Worm (Caenorhabditis elegans): Measurements from ENCODE around the gene fbxa-69.

fbxa-69 gene

DNA sequence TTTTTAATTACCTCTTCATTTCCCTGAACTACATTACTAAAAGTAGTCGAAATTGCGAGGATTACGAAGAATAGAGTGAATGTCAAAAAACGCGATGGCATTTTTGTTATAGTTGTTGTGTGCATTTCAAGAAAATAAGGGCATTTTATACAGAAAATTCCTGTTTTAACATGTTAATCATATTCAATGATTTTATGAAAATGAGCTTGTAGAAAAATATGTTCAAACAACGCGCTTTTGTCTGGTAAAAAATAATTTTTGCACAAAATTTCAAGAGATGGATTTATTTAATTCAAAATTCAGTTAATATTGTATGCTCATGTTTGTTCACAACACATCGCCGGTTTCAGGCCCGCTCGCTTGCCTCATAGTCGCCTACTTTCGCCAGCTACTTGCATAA lies 17.7 kb downstream of the fbxa-69 start, which contains the start of gene T26E4.10:
Gene T26E4.10 (minus strand): TSS at position 101 of the 400 bp plus-strand sequence.
- TF ChIP-seq sptf-1 (tag; optimal IDR thresholded peaks at IDR 0.05) (no peak), snpc-4 (tag; optimal IDR thresholded peaks at IDR 0.05) (no peak), ham-2 (GFP tag; optimal IDR thresholded peaks at IDR 0.05) (no peak), nhr-12 (tag; optimal IDR thresholded peaks at IDR 0.05) (no peak), sem-2 (GFP tag; optimal IDR thresholded peaks at IDR 0.05) (no peak), nhr-28 (tag; optimal IDR thresholded peaks at IDR 0.05) (no peak), elt-3 (tag; optimal IDR thresholded peaks at IDR 0.05) (no peak), nhr-237 (tag; optimal IDR thresholded peaks at IDR 0.05) (no peak), ceh-39 (tag; optimal IDR thresholded peaks at IDR 0.05) (no peak), flh-1 (GFP tag; optimal IDR thresholded peaks at IDR 0.05) (no peak), nhr-76 (tag; optimal IDR thresholded peaks at IDR 0.05) (no peak), blmp-1 (tag; optimal IDR thresholded peaks at IDR 0.05) (no peak), zip-8 (tag; optimal IDR thresholded peaks at IDR 0.05) (no peak), pha-4 (tag; optimal IDR thresholded peaks at IDR 0.05) (no peak), nhr-2 (tag; optimal IDR thresholded peaks at IDR 0.05) (no peak), ces-1 (GFP tag; optimal IDR thresholded peaks at IDR 0.05) (no peak), elt-1 (tag; optimal IDR thresholded peaks at IDR 0.05; ENCODE audit: borderline replicate concordance, insufficient read depth) (no peak), lin-13 (tag; optimal IDR thresholded peaks at IDR 0.05) (no peak), unc-39 (tag; optimal IDR thresholded peaks at IDR 0.05) (no peak)

DNA sequence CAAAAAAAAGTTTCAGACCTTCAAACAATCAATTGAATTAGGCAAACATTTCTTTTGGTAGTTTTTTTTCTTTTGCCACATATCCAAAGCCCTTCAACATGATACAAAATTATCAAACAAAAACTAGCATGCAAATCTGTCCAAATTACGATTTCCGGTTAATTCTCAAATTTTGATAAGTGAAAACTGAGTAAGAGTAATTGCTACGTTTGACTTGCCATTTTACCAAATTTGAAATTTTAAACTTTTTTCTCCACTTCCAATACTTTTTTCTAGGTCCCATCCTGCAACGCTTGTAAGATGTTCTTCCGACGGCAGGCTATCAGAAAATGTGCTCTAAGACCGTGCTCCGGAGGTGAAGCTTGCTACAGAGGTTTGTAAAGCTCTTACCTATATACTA lies 19.7 kb downstream of the fbxa-69 start, which contains the start of gene nhr-223:
Gene nhr-223 (plus strand): TSS at position 301 of the 400 bp plus-strand sequence.
- TF ChIP-seq nhr-28 (tag; optimal IDR thresholded peaks at IDR 0.05) (no peak), unc-62 (GFP tag; optimal IDR thresholded peaks at IDR 0.05) (no peak), nhr-12 (tag; optimal IDR thresholded peaks at IDR 0.05) (no peak), flh-1 (GFP tag; optimal IDR thresholded peaks at IDR 0.05) (no peak), snpc-4 (tag; optimal IDR thresholded peaks at IDR 0.05) (no peak), lin-13 (tag; optimal IDR thresholded peaks at IDR 0.05) (no peak), ces-1 (GFP tag; optimal IDR thresholded peaks at IDR 0.05) (no peak), cnd-1 (tag; optimal IDR thresholded peaks at IDR 0.05) (no peak), unc-39 (tag; optimal IDR thresholded peaks at IDR 0.05) (no peak), mab-5 (tag; optimal IDR thresholded peaks at IDR 0.05) (no peak)

DNA sequence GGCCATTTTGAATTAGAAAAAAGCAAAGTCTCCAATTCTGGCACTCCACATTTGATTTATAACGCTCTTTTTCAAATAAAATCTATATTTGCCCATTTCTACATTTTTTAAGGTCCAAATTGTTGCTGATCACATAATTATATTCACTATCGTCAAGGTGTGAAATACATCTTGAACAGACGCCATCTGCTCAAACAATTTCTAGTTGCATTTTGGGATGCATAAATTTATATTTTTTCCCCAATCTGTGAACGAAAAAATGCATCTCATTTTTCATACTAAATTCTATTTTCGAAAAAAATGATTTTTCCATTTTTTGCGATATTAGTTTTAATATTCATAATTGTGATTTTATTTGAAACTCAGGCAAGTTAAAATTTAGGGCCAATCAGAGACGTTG lies 22.5 kb downstream of the fbxa-69 start, which contains the start of gene T26E4.7:
Gene T26E4.7 (plus strand): TSS at position 301 of the 400 bp plus-strand sequence.
- TF ChIP-seq nhr-2 (tag; optimal IDR thresholded peaks at IDR 0.05) (no peak), bed-3 (GFP tag; optimal IDR thresholded peaks at IDR 0.05) (no peak), sem-2 (GFP tag; optimal IDR thresholded peaks at IDR 0.05) (no peak), nhr-12 (tag; optimal IDR thresholded peaks at IDR 0.05) (no peak), zip-8 (tag; optimal IDR thresholded peaks at IDR 0.05) (no peak)

DNA sequence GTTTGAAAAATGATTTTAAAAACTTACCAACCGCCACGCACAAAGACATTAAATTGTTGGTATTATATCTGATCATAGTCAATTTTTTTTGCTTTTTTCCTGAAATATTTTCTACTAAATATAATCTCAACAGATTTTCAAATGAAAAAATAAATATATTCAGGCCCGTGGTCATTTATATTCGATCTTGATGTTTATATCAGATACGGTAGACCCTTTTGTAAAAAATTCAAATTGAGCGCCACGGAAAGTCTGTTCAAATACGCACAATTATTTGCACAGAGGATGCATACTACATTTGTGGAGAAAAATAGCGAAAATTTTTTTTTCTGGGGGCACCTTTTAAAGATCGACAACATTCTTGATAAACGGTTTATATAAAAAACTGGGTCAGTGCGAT lies 23.4 kb downstream of the fbxa-69 start, which contains the start of gene T26E4.4:
Gene T26E4.4 (minus strand): TSS at position 101 of the 400 bp plus-strand sequence.
- TF ChIP-seq ceh-43 (GFP tag; optimal IDR thresholded peaks at IDR 0.05) = no peak
- no peak for TF ChIP-seq zip-8 (tag; optimal IDR thresholded peaks at IDR 0.05)
- TF ChIP-seq lsy-2 (tag; optimal IDR thresholded peaks at IDR 0.05) = no peak
- no peak for TF ChIP-seq pha-4 (tag; optimal IDR thresholded peaks at IDR 0.05)
- TF ChIP-seq ces-1 (GFP tag; optimal IDR thresholded peaks at IDR 0.05) = no peak
- TF ChIP-seq snpc-4 (tag; optimal IDR thresholded peaks at IDR 0.05) = no peak
- no peak for TF ChIP-seq mls-2 (tag; optimal IDR thresholded peaks at IDR 0.05)
- TF ChIP-seq lin-13 (tag; optimal IDR thresholded peaks at IDR 0.05) = no peak
- no peak for TF ChIP-seq drap-1 (GFP tag; optimal IDR thresholded peaks at IDR 0.05)
- TF ChIP-seq bed-3 (GFP tag; optimal IDR thresholded peaks at IDR 0.05) = no peak
- TF ChIP-seq unc-62 (GFP tag; optimal IDR thresholded peaks at IDR 0.05) = no peak

DNA sequence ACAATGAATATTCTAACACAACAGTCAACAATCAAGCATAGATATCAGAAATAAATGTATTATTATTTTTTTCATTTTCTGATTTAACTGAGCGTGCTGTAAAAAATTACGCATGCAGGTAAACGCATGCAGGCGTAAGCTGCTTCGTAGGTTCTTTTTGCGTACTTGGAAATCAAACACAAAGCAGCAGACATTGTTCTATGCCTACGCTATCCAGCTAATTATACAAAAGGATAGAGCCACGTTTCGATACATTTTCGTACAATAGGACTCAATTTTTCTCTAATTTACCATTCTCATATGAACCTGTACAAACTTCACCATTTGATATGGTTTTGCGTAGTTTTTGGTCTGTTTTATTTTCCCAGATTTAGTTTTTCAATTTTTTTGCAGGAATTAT lies 33.3 kb downstream of the fbxa-69 start, which contains the start of gene T26E4.3:
Gene T26E4.3 (plus strand): TSS at position 301 of the 400 bp plus-strand sequence.
- TF ChIP-seq hlh-1 (tag; optimal IDR thresholded peaks at IDR 0.05) = no peak
- TF ChIP-seq nhr-12 (tag; optimal IDR thresholded peaks at IDR 0.05) = no peak
- no peak for TF ChIP-seq nhr-28 (tag; optimal IDR thresholded peaks at IDR 0.05)

DNA sequence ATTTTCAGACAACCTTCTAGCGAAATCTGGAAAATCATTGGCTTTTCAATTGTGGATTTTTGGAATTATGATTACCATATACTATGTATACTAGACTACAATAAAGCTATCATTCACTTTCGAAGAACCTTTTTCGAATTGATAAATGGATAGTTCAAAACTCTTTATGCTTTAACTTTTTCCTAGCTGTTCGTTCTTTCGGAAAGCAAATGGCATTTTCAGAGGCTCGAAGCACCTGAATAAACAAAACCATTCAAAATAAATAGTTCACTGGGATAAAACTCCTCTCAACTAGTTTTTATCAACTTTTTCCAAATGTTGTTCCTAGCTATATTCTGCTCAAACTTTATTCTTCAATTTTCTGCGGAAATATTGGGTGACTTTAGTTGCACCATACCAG lies 34.7 kb downstream of the fbxa-69 start, which contains the start of gene T26E4.2:
Gene T26E4.2 (plus strand): TSS at position 301 of the 400 bp plus-strand sequence.
- no peak for TF ChIP-seq tbx-8 (GFP tag; optimal IDR thresholded peaks at IDR 0.05)
- no peak for TF ChIP-seq sem-2 (GFP tag; optimal IDR thresholded peaks at IDR 0.05)
- no peak for TF ChIP-seq ceh-43 (GFP tag; optimal IDR thresholded peaks at IDR 0.05)

Measured in whole organism, mixed stage, embryonic.